Worm (Caenorhabditis elegans) whole organism, L2 larva: Measurements from ENCODE around the gene C25E10.8.

Experiments used
- C34F6.9 ChIP-seq: fragments of 150-350 bp; optimal IDR thresholded peaks from 2 replicates; lab custom pipeline; 2014; ENCODE audit warnings: missing biosample characterization, missing genetic modification characterization
- F13H6.1 ChIP-seq: sonication (generic microtip); optimal IDR thresholded peaks from 2 replicates; lab custom pipeline; 2016; ENCODE audit warnings: missing genetic modification characterization, missing compliant biosample characterization
- R02D3.7 ChIP-seq: fragments of 150-350 bp; optimal IDR thresholded peaks from 2 replicates; lab custom pipeline; 2014; ENCODE audit warnings: missing biosample characterization, missing genetic modification characterization
- Y55F3AM.14 ChIP-seq: fragments of 200-800 bp; sonication (Bioruptor generic); optimal IDR thresholded peaks from 2 replicates; lab custom pipeline; 2018; ENCODE audit warnings: mild to moderate bottlenecking, missing genetic modification characterization, missing compliant biosample characterization
- ZK546.5 ChIP-seq: sonication (generic microtip); optimal IDR thresholded peaks from 2 replicates; lab custom pipeline; 2017; ENCODE audit warnings: missing biosample characterization, missing genetic modification characterization
- alr-1 ChIP-seq: fragments of 150-350 bp; optimal IDR thresholded peaks from 2 replicates; lab custom pipeline; 2014; ENCODE audit warnings: missing biosample characterization, missing genetic modification characterization
- aly-2 ChIP-seq: fragments of 150-350 bp; optimal IDR thresholded peaks from 2 replicates; lab custom pipeline; 2014; ENCODE audit warnings: missing biosample characterization, missing genetic modification characterization
- ama-1 ChIP-seq: fragments of 150-350 bp; optimal IDR thresholded peaks from 2 replicates; lab custom pipeline; 2018; ENCODE audit warnings: inconsistent platforms
- blmp-1 ChIP-seq: sonication (generic microtip); optimal IDR thresholded peaks from 2 replicates; lab custom pipeline; 2017; ENCODE audit warnings: missing genetic modification characterization, mild to moderate bottlenecking, missing compliant biosample characterization, antibody characterized with exemption, moderate library complexity; ENCODE audit not compliant: insufficient read depth
- ceh-16 ChIP-seq: fragments of 150-350 bp; optimal IDR thresholded peaks from 2 replicates; lab custom pipeline; 2014; ENCODE audit warnings: missing biosample characterization, missing genetic modification characterization
- ceh-82 ChIP-seq: fragments of 150-350 bp; optimal IDR thresholded peaks from 2 replicates; lab custom pipeline; 2014; ENCODE audit warnings: missing biosample characterization, missing genetic modification characterization
- crh-2 ChIP-seq: sonication (generic microtip); optimal IDR thresholded peaks from 2 replicates; lab custom pipeline; 2017; ENCODE audit warnings: missing biosample characterization, missing genetic modification characterization
- dmd-4 ChIP-seq: sonication (generic microtip); optimal IDR thresholded peaks from 2 replicates; lab custom pipeline; 2017; ENCODE audit warnings: missing biosample characterization, missing genetic modification characterization
- egl-27 ChIP-seq: sonication (generic microtip); optimal IDR thresholded peaks from 3 replicates; lab custom pipeline; 2017; ENCODE audit warnings: missing biosample characterization, missing genetic modification reagents, missing genetic modification characterization
- elt-1 ChIP-seq: fragments of 150-350 bp; optimal IDR thresholded peaks from 2 replicates; lab custom pipeline; 2014; ENCODE audit warnings: missing biosample characterization, missing genetic modification characterization
- elt-3 ChIP-seq: sonication (generic microtip); optimal IDR thresholded peaks from 2 replicates; lab custom pipeline; 2017; ENCODE audit warnings: missing biosample characterization, missing genetic modification characterization
- fos-1 ChIP-seq: fragments of 150-350 bp; optimal IDR thresholded peaks from 2 replicates; lab custom pipeline; 2014; ENCODE audit warnings: missing biosample characterization, missing genetic modification characterization
- gmeb-1 ChIP-seq: fragments of 150-350 bp; optimal IDR thresholded peaks from 2 replicates; lab custom pipeline; 2014; ENCODE audit warnings: missing biosample characterization, missing genetic modification characterization
- lin-11 ChIP-seq: fragments of 150-350 bp; sonication (generic microtip); optimal IDR thresholded peaks from 2 replicates; lab custom pipeline; 2014; ENCODE audit warnings: missing biosample characterization, missing genetic modification characterization, inconsistent platforms, mixed read lengths
- lin-13 ChIP-seq: fragments of 150-350 bp; optimal IDR thresholded peaks from 2 replicates; lab custom pipeline; 2014; ENCODE audit warnings: missing biosample characterization, missing genetic modification reagents, missing genetic modification characterization
- lin-39 ChIP-seq: fragments of 150-350 bp; optimal IDR thresholded peaks from 2 replicates; lab custom pipeline; 2014; ENCODE audit warnings: missing biosample characterization, missing genetic modification reagents, missing genetic modification characterization
- mab-5 ChIP-seq: fragments of 150-350 bp; optimal IDR thresholded peaks from 2 replicates; lab custom pipeline; 2014; ENCODE audit warnings: missing biosample characterization, missing genetic modification characterization
- mbf-1 ChIP-seq: sonication (generic microtip); optimal IDR thresholded peaks from 2 replicates; lab custom pipeline; 2017; ENCODE audit warnings: missing biosample characterization, missing genetic modification characterization
- mdl-1 ChIP-seq, 2 experiments: fragments of 150-350 bp in 1 of 2; sonication (generic microtip) in 1 of 2; optimal IDR thresholded peaks; 2 replicates each; lab custom pipeline; 2017; ENCODE audit warnings: missing biosample characterization in 2 of 2, missing genetic modification characterization in 2 of 2
- nhr-11 ChIP-seq: fragments of 150-350 bp; optimal IDR thresholded peaks from 2 replicates; lab custom pipeline; 2014; ENCODE audit warnings: missing biosample characterization, missing genetic modification characterization
- nhr-12 ChIP-seq: fragments of 150-350 bp; optimal IDR thresholded peaks from 2 replicates; lab custom pipeline; 2014; ENCODE audit warnings: missing biosample characterization, missing genetic modification characterization
- nhr-129 ChIP-seq: fragments of 150-350 bp; optimal IDR thresholded peaks from 2 replicates; lab custom pipeline; 2014; ENCODE audit warnings: missing biosample characterization, missing genetic modification characterization
- nhr-21 ChIP-seq: fragments of 150-350 bp; optimal IDR thresholded peaks from 2 replicates; lab custom pipeline; 2014; ENCODE audit warnings: missing biosample characterization, missing genetic modification characterization
- nhr-23 ChIP-seq: fragments of 150-350 bp; optimal IDR thresholded peaks from 2 replicates; lab custom pipeline; 2014; ENCODE audit warnings: missing biosample characterization, missing genetic modification reagents, missing genetic modification characterization
- nhr-237 ChIP-seq: fragments of 150-350 bp; optimal IDR thresholded peaks from 2 replicates; lab custom pipeline; 2014; ENCODE audit warnings: missing biosample characterization, missing genetic modification characterization
- nhr-25 ChIP-seq: fragments of 150-350 bp; sonication (generic microtip); optimal IDR thresholded peaks from 3 replicates; lab custom pipeline; 2014; ENCODE audit warnings: missing biosample characterization, missing genetic modification characterization
- nhr-6 ChIP-seq: fragments of 150-350 bp; optimal IDR thresholded peaks from 2 replicates; lab custom pipeline; 2014; ENCODE audit warnings: missing biosample characterization, missing genetic modification characterization
- nhr-77 ChIP-seq: fragments of 150-350 bp; optimal IDR thresholded peaks from 2 replicates; lab custom pipeline; 2014; ENCODE audit warnings: missing biosample characterization, missing genetic modification characterization
- peb-1 ChIP-seq: fragments of 150-350 bp; optimal IDR thresholded peaks from 2 replicates; lab custom pipeline; 2014; ENCODE audit warnings: missing biosample characterization, missing genetic modification characterization
- sem-4 ChIP-seq: fragments of 150-350 bp; optimal IDR thresholded peaks from 2 replicates; lab custom pipeline; 2014; ENCODE audit warnings: missing biosample characterization, missing genetic modification reagents, missing genetic modification characterization
- skn-1 ChIP-seq: sonication (generic microtip); optimal IDR thresholded peaks from 2 replicates; lab custom pipeline; 2017; ENCODE audit warnings: missing biosample characterization, missing genetic modification characterization
- sma-3 ChIP-seq: sonication (generic microtip); optimal IDR thresholded peaks from 2 replicates; lab custom pipeline; 2016; ENCODE audit warnings: missing genetic modification reagents, missing genetic modification characterization, missing compliant biosample characterization
- sma-9 ChIP-seq, 2 experiments: fragments of 150-350 bp in 1 of 2; sonication (generic microtip) in 1 of 2; optimal IDR thresholded peaks; 2 replicates each; lab custom pipeline; 2014 to 2016; ENCODE audit warnings: missing genetic modification characterization in 2 of 2, mild to moderate bottlenecking in 1 of 2, missing biosample characterization in 1 of 2, missing compliant biosample characterization in 1 of 2, missing genetic modification reagents in 1 of 2, moderate library complexity in 1 of 2
- snpc-4 ChIP-seq: fragments of 150-350 bp; optimal IDR thresholded peaks from 2 replicates; lab custom pipeline; 2014; ENCODE audit warnings: missing biosample characterization, missing genetic modification characterization
- unc-55 ChIP-seq: fragments of 150-350 bp; sonication (generic microtip); optimal IDR thresholded peaks from 3 replicates; lab custom pipeline; 2014; ENCODE audit warnings: missing biosample characterization, missing genetic modification reagents, missing genetic modification characterization
- unc-62 ChIP-seq: fragments of 150-350 bp; optimal IDR thresholded peaks from 2 replicates; lab custom pipeline; 2014; ENCODE audit warnings: missing biosample characterization, missing genetic modification reagents, missing genetic modification characterization
- zag-1 ChIP-seq: fragments of 150-350 bp; optimal IDR thresholded peaks from 2 replicates; lab custom pipeline; 2014; ENCODE audit warnings: missing biosample characterization, missing genetic modification characterization
- ztf-1 ChIP-seq: fragments of 200-800 bp; sonication (Bioruptor generic); conservative IDR thresholded peaks from 2 replicates; pipeline ENCODE4 v1.3.6; 2022; ENCODE audit warnings: missing genetic modification characterization, missing compliant biosample characterization
- ztf-11 ChIP-seq: sonication (generic microtip); optimal IDR thresholded peaks from 2 replicates; lab custom pipeline; 2017; ENCODE audit warnings: missing biosample characterization, missing genetic modification characterization
- ztf-4 ChIP-seq: fragments of 150-350 bp; optimal IDR thresholded peaks from 2 replicates; lab custom pipeline; 2014; ENCODE audit warnings: missing biosample characterization, missing genetic modification characterization

C25E10.8 gene

DNA sequence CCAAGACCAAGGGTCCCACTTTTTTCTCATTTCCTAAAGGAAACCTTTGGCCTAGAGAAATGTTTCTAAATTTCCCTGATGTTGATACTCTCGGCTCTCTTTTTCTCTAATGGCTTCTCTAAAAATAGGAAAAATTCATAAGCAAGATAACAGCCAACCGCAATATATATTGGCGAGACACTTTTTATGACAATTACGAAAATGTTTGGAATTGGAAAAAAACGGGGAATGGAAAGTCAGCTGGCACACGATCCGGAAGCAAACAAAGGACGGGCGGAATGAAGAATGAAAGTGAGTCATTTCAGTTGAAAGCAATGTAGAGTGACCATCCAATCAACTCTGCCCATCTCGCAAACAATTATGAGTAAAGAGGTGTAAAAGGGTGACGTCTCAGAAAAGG, 27.5 kb upstream of the C25E10.8 start:
- no peak for TF ChIP-seq dmd-4
- TF ChIP-seq fos-1 (tag; lab: Kevin White, UChicago) = peak; percentile 61
- TF ChIP-seq F13H6.1 = peak; percentile 22
- peak; percentile 21 for TF ChIP-seq crh-2 (tag; lab: Kevin White, UChicago)

DNA sequence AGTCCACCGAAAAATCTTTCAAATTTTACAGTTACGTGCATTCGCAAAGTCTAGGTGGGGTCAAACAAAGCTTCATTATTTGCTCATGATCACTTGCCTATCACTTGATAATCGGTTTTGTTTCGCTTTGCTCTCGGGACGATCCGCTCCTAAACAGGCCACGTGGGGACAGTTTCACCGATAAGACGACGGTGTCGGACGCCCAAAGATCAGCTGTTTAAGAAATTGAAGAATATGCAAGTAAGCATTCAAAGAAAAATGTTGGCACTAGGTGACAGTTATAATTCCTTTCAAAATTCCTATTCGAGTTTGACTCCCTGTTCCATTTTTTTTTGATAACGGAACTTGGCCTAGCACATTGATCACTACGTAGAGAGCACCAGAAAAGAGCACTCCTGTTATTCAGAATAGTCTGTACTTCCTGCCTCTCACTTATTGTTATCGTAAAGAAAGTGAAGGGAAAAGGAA, 26.1 kb upstream of the C25E10.8 start:
- TF ChIP-seq gmeb-1 (peak; percentile 39), R02D3.7 (tag; lab: Kevin White, UChicago) (no peak), mdl-1 (tag; optimal IDR thresholded peaks at IDR 0.05; lab: Kevin White, UChicago) (peak in 1 of 2 experiments; percentile 51), crh-2 (tag; lab: Kevin White, UChicago) (peak; percentile 51), sma-9 (GFP tag; optimal IDR thresholded peaks at IDR 0.05; lab: Kevin White, UChicago) (peak; percentile 88), sma-9 (tag; optimal IDR thresholded peaks at IDR 0.05; lab: Kevin White, UChicago) (no peak), F13H6.1 (peak; percentile 79), ztf-1 (no peak), aly-2 (tag; lab: Kevin White, UChicago) (no peak), C34F6.9 (tag; lab: Kevin White, UChicago) (no peak), unc-55 (no peak), nhr-21 (tag; lab: Kevin White, UChicago) (no peak), nhr-237 (no peak), mab-5 (tag; lab: Kevin White, UChicago) (no peak), lin-39 (tag; lab: Kevin White, UChicago) (no peak), fos-1 (tag; lab: Kevin White, UChicago) (peak; percentile 72), ZK546.5 (tag; lab: Kevin White, UChicago) (no peak), nhr-129 (tag; lab: Kevin White, UChicago) (peak; percentile 53), alr-1 (no peak), nhr-77 (no peak), nhr-6 (tag; lab: Kevin White, UChicago) (no peak), dmd-4 (no peak), ceh-16 (tag; lab: Kevin White, UChicago) (no peak), nhr-23 (tag; lab: Kevin White, UChicago) (no peak)

DNA sequence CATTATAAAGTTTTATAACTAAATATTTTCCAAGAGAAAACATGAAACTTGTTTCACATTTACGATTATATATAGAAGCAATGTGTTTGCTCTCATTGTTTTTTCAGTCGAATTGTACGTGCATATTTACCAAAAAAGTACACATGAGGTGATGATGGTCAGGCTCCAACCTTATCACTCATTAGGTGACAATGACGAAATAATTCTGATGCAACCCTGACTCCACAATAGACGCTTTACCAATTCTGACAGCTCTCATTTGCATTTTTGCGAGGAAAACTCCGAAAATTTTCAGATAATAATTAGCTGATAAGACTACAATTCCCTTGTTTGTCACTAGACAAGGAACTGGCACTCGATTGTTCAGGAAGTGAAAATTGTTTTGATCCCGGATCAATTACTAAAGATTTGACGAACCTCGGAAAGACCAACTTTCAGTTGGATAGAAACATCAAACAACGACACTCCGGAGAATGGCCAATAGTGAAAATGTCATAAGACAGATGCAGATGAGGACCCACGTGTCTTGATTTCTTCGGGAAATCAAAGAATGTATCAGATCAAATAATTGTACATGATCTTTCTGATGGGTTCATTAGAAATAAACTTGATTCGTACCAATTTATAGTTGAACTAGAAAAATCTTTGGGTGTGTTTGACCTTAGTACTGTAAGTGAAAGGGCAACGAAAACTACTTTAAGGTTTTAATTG, 25.1 kb upstream of the C25E10.8 start:
- TF ChIP-seq nhr-6 (tag; lab: Kevin White, UChicago) (no peak), fos-1 (tag; lab: Kevin White, UChicago) (peak; percentile 83), mdl-1 (tag; optimal IDR thresholded peaks at IDR 0.05; lab: Kevin White, UChicago) (peak in 1 of 2 experiments; percentile 10), sem-4 (no peak), elt-3 (tag; lab: Kevin White, UChicago) (no peak), unc-62 (no peak), zag-1 (no peak), nhr-12 (tag; lab: Kevin White, UChicago) (no peak), crh-2 (tag; lab: Kevin White, UChicago) (peak; percentile 9), gmeb-1 (peak; percentile 18), lin-13 (GFP tag; lab: Kevin White, UChicago) (no peak), blmp-1 (tag; lab: Kevin White, UChicago) (peak; percentile 69), snpc-4 (tag; lab: Kevin White, UChicago) (no peak), nhr-129 (tag; lab: Kevin White, UChicago) (peak; percentile 64), sma-9 (GFP tag; optimal IDR thresholded peaks at IDR 0.05; lab: Kevin White, UChicago) (peak; percentile 48), sma-9 (tag; optimal IDR thresholded peaks at IDR 0.05; lab: Kevin White, UChicago) (no peak), dmd-4 (no peak), ztf-1 (no peak), skn-1 (tag; lab: Kevin White, UChicago) (peak; percentile 42), ceh-16 (tag; lab: Kevin White, UChicago) (no peak), ama-1 (no peak), lin-11 (tag; lab: Kevin White, UChicago) (no peak), nhr-21 (tag; lab: Kevin White, UChicago) (peak; percentile 5), F13H6.1 (peak; percentile 57), nhr-25 (peak; percentile 12), nhr-11 (no peak), egl-27 (tag; lab: Kevin White, UChicago) (peak; percentile 3), unc-55 (no peak), lin-39 (tag; lab: Kevin White, UChicago) (no peak), peb-1 (tag; lab: Kevin White, UChicago) (no peak), nhr-23 (tag; lab: Kevin White, UChicago) (no peak), mbf-1 (tag; lab: Kevin White, UChicago) (no peak), C34F6.9 (tag; lab: Kevin White, UChicago) (no peak), nhr-77 (no peak), Y55F3AM.14 (no peak), ztf-4 (no peak), nhr-237 (no peak), aly-2 (tag; lab: Kevin White, UChicago) (no peak), elt-1 (no peak), ceh-82 (tag; lab: Kevin White, UChicago) (no peak), ZK546.5 (tag; lab: Kevin White, UChicago) (no peak), ztf-11 (tag; lab: Kevin White, UChicago) (no peak), alr-1 (no peak), mab-5 (tag; lab: Kevin White, UChicago) (no peak), sma-3 (GFP tag; lab: Kevin White, UChicago) (no peak)
